Worm (Caenorhabditis elegans) whole organism, L2 larva: Measurements from ENCODE around the gene hrpu-2.

Source experiments
- ama-1 ChIP-seq: fragments of 150-350 bp; optimal IDR thresholded peaks from 2 replicates; lab custom pipeline; 2018; ENCODE audit warnings: inconsistent platforms
- lin-13 ChIP-seq: fragments of 150-350 bp; optimal IDR thresholded peaks from 2 replicates; lab custom pipeline; 2014; ENCODE audit warnings: missing biosample characterization, missing genetic modification reagents, missing genetic modification characterization

DNA sequence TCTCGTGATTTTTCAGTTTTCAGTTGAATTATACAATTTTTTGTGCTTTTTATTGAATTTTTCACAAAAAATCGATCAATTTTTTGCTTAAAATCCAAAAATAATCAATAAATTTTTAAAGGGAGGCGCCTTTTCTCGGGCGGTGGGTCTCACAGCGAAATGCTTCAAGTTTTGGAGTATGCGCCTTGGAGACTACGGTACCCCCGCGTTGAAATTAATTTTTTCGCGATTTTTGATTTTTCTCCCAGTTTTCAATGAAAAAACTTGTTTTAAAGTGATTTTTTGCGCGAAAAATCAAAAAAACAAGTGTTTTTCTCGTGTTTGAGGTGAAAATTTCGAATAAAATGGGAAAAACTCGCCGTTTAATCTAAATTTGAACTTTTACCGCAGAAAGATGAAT, 45.4 kb downstream of the hrpu-2 start:
- TF ChIP-seq lin-13: no peak
- TF ChIP-seq ama-1 (lab: Kevin White, UChicago): no peak
